Worm (Caenorhabditis elegans) whole organism, L1 larva: ENCODE results near the gene catp-4.
A peak's percentile ranks its signal among the peaks of the same experiment; 100 is the strongest.

ENCODE experiments used
- elt-3 ChIP-seq, 6 experiments: fragments of 150-350 bp in 1 of 6; sonication (generic microtip); optimal IDR thresholded peaks; 2 replicates each; lab custom pipeline; 2017 to 2018; ENCODE audit warnings: missing biosample characterization in 6 of 6, missing genetic modification characterization in 6 of 6, inconsistent platforms in 1 of 6
- lin-39 ChIP-seq: fragments of 150-350 bp; optimal IDR thresholded peaks from 2 replicates; lab custom pipeline; 2014; ENCODE audit warnings: missing biosample characterization, missing genetic modification reagents, missing genetic modification characterization
- mep-1 ChIP-seq: fragments of 150-350 bp; optimal IDR thresholded peaks from 2 replicates; lab custom pipeline; 2014; ENCODE audit warnings: missing biosample characterization, missing genetic modification characterization
- nhr-71 ChIP-seq: sonication (generic microtip); optimal IDR thresholded peaks from 2 replicates; lab custom pipeline; 2016; ENCODE audit warnings: mild to moderate bottlenecking, missing genetic modification characterization, moderate library complexity, missing compliant biosample characterization
- rnt-1 ChIP-seq: sonication (generic microtip); optimal IDR thresholded peaks from 2 replicates; lab custom pipeline; 2016; ENCODE audit warnings: mild to moderate bottlenecking, missing genetic modification characterization, moderate library complexity, missing compliant biosample characterization

DNA sequence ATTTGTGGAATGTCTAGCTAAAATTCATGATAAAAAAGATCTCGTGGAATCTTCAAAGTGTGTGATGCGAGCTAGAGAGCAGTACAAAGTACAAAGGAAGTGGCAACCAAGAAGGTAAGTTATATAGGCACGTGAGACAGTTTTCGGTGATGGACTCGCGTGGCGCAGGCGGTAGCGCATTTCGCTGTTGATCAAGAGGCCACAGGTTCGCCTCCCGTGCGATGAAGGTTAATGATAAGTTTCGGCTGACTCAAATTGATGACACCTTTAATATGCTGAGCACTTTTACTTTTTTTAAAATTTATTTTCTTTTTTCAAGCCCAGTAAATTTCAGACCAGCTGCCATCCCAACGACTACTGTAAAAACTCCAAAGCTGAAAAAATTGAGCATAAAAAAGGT is 23.5 kb downstream of the catp-4 start:
- TF ChIP-seq elt-3 (tag; optimal IDR thresholded peaks at IDR 0.05; lab: Kevin White, UChicago) (no peak), nhr-71 (tag; lab: Kevin White, UChicago) (peak; percentile 45), lin-39 (tag; lab: Kevin White, UChicago) (no peak), rnt-1 (tag; lab: Kevin White, UChicago) (peak; percentile 12), mep-1 (tag; lab: Kevin White, UChicago) (no peak)
